Worm (Caenorhabditis elegans): ENCODE measurements around the gene irld-1.

irld-1 gene

DNA sequence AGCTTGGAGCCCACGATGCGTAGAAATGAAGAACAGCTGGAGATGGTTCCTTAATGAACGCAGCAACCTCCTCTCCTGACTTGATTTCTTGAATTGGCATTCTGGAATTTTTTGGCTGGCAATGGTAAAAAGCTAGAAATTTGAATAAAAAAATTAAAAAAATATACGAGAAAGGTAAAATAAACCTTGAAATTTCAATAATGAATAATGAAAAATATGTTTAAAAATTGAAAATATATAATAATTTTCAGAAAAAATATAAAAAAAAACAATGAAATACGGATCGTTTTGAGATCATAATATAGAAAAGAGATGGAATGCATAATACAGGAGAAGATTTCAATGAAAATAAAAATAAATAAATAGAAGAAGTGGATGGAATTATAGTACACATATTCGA, 4.6 kb downstream of the irld-1 start, which contains the start of gene glrx-3:
Gene glrx-3 (minus strand): TSS at position 101 of the 400 bp plus-strand sequence.
- TF ChIP-seq nhr-76 (tag; optimal IDR thresholded peaks at IDR 0.05): no peak
- TF ChIP-seq tbx-8 (GFP tag; optimal IDR thresholded peaks at IDR 0.05): no peak
- no peak for TF ChIP-seq drap-1 (GFP tag; optimal IDR thresholded peaks at IDR 0.05)
- TF ChIP-seq hlh-1 (tag; optimal IDR thresholded peaks at IDR 0.05): no peak
- TF ChIP-seq ceh-43 (GFP tag; optimal IDR thresholded peaks at IDR 0.05): no peak
- no peak for TF ChIP-seq blmp-1 (tag; optimal IDR thresholded peaks at IDR 0.05)
- no peak for TF ChIP-seq lsy-2 (tag; optimal IDR thresholded peaks at IDR 0.05)

DNA sequence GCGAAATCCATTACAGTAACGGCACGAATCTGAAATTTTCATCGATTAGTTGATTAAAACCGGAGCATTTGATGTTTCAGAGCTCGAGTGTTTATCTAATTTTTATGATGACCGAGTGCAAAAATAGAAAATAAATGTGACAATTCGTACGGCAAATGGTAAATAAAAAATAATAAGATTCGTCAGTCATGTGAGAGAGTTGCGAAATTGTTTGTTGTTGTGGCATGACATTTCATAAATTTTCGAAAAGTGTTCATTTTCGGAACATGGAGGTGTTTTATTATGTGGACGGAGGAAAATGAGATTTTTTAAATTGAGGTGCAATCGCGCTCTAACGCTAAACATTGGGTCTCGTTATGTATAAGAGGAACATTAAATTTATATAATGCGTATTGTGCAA, 5.2 kb downstream of the irld-1 start:
- TF ChIP-seq bed-3 (GFP tag; optimal IDR thresholded peaks at IDR 0.05) (no peak), cnd-1 (tag; optimal IDR thresholded peaks at IDR 0.05) (no peak), ztf-11 (tag; optimal IDR thresholded peaks at IDR 0.05) (no peak), ceh-43 (GFP tag; optimal IDR thresholded peaks at IDR 0.05) (no peak), nhr-237 (tag; optimal IDR thresholded peaks at IDR 0.05) (no peak), lin-32 (GFP tag; optimal IDR thresholded peaks at IDR 0.05) (no peak), M03D4.4 (tag; optimal IDR thresholded peaks at IDR 0.05) (no peak), ceh-39 (tag; optimal IDR thresholded peaks at IDR 0.05) (no peak), sptf-1 (tag; optimal IDR thresholded peaks at IDR 0.05) (no peak), snpc-4 (tag; optimal IDR thresholded peaks at IDR 0.05) (no peak), drap-1 (GFP tag; optimal IDR thresholded peaks at IDR 0.05) (no peak), nhr-2 (tag; optimal IDR thresholded peaks at IDR 0.05) (no peak), unc-39 (tag; optimal IDR thresholded peaks at IDR 0.05) (no peak), lsy-2 (tag; optimal IDR thresholded peaks at IDR 0.05) (no peak), nhr-12 (tag; optimal IDR thresholded peaks at IDR 0.05) (no peak), blmp-1 (tag; optimal IDR thresholded peaks at IDR 0.05) (no peak), hlh-1 (tag; optimal IDR thresholded peaks at IDR 0.05) (no peak), nhr-28 (tag; optimal IDR thresholded peaks at IDR 0.05) (no peak), elt-1 (tag; optimal IDR thresholded peaks at IDR 0.05; ENCODE audit: borderline replicate concordance, insufficient read depth) (no peak), ceh-83 (GFP tag; optimal IDR thresholded peaks at IDR 0.05) (no peak)

DNA sequence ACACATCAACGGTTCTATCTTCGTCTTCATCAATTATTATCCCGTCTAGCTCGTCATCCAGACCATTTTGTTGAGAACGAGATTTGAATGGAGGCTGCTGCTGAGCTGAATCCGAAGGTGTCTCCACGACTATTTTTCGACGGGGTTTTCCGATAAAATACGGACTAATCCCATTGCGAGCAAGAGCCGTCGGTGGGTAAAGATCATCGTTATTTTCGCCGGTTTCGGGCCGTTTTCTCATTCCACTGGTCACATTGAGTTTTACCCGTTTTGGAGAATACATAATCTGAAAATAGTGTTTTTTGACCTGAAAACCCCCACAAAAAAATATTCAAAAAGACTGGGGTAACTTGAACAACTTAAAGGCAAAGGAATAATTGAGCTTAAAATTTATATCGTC, 9.2 kb downstream of the irld-1 start, which contains the start of gene figl-1:
Gene figl-1 (minus strand): TSS at position 286 of the 400 bp plus-strand sequence.
- TF ChIP-seq ces-1 (GFP tag; optimal IDR thresholded peaks at IDR 0.05) (no peak), cnd-1 (tag; optimal IDR thresholded peaks at IDR 0.05) (no peak), sem-2 (GFP tag; optimal IDR thresholded peaks at IDR 0.05) (no peak)

DNA sequence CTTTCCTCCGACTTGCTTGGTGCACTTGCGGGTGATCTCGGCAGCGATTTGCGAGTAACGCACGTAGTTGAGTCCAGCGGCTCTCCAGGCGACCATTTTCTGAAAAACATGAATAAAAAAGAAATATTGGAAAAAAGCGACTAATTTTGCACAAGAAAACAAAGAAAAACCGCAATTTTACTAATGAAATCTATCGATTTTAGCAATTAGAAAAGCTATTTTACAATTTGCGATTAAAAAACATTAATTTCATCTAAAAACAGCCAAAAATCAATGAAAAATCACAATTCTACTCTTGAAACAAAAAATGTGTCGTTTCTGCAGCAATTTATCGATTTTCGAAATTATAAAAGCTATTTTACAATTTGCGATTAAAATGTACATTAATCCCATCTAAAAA, 9.8 kb downstream of the irld-1 start, which contains the start of gene hpo-18:
Gene hpo-18 (minus strand): TSS at position 101 of the 400 bp plus-strand sequence.
- TF ChIP-seq zip-8 (tag; optimal IDR thresholded peaks at IDR 0.05): no peak
- no peak for TF ChIP-seq hlh-1 (tag; optimal IDR thresholded peaks at IDR 0.05)
- TF ChIP-seq ceh-43 (GFP tag; optimal IDR thresholded peaks at IDR 0.05): no peak
- no peak for TF ChIP-seq lsy-2 (tag; optimal IDR thresholded peaks at IDR 0.05)
- TF ChIP-seq sptf-1 (tag; optimal IDR thresholded peaks at IDR 0.05): no peak
- no peak for TF ChIP-seq nhr-28 (tag; optimal IDR thresholded peaks at IDR 0.05)
- no peak for TF ChIP-seq M03D4.4 (tag; optimal IDR thresholded peaks at IDR 0.05)
- TF ChIP-seq nhr-76 (tag; optimal IDR thresholded peaks at IDR 0.05): no peak
- TF ChIP-seq drap-1 (GFP tag; optimal IDR thresholded peaks at IDR 0.05): no peak
- no peak for TF ChIP-seq nhr-237 (tag; optimal IDR thresholded peaks at IDR 0.05)
- TF ChIP-seq ham-2 (GFP tag; optimal IDR thresholded peaks at IDR 0.05): no peak
- no peak for TF ChIP-seq mep-1 (tag; optimal IDR thresholded peaks at IDR 0.05)
- no peak for TF ChIP-seq snpc-4 (tag; optimal IDR thresholded peaks at IDR 0.05)
- TF ChIP-seq blmp-1 (tag; optimal IDR thresholded peaks at IDR 0.05): no peak
- no peak for TF ChIP-seq ces-1 (GFP tag; optimal IDR thresholded peaks at IDR 0.05)
- TF ChIP-seq mab-5 (tag; optimal IDR thresholded peaks at IDR 0.05): no peak
- no peak for TF ChIP-seq unc-120 (tag; optimal IDR thresholded peaks at IDR 0.05; ENCODE audit: poor library complexity, severe bottlenecking)
- no peak for TF ChIP-seq tbx-8 (GFP tag; optimal IDR thresholded peaks at IDR 0.05)
- TF ChIP-seq ceh-83 (GFP tag; optimal IDR thresholded peaks at IDR 0.05): no peak

DNA sequence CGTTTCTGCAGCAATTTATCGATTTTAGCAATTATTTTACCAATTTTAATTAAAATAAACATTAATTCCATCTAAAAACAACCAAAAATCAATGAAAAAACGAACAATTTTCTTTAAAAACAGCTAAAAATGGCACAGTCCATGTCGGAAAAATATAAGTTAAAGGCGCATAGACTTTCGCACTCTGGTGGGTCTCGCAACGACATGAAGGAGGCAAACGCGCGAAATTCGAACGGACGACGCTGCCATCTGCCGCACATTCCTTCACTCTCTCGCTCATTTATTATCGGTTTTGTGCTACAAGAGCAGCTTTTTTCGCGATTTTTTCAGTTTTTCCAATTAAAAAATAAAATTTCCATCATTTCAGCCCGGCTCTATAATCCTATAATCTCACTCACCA, 10.2 kb downstream of the irld-1 start, which contains the start of gene mcm-7:
Gene mcm-7 (plus strand): TSS at position 368 of the 400 bp plus-strand sequence.
- TF ChIP-seq mls-2 (tag; optimal IDR thresholded peaks at IDR 0.05): no peak
- TF ChIP-seq ztf-11 (tag; optimal IDR thresholded peaks at IDR 0.05): no peak
- TF ChIP-seq hlh-1 (tag; optimal IDR thresholded peaks at IDR 0.05): peak; percentile 59
- TF ChIP-seq pha-4 (tag; optimal IDR thresholded peaks at IDR 0.05): peak; percentile 78
- TF ChIP-seq lsy-2 (tag; optimal IDR thresholded peaks at IDR 0.05): peak; percentile 74
- TF ChIP-seq nhr-237 (tag; optimal IDR thresholded peaks at IDR 0.05): peak; percentile 1
- peak; percentile 64 for TF ChIP-seq ceh-39 (tag; optimal IDR thresholded peaks at IDR 0.05)
- no peak for TF ChIP-seq bed-3 (GFP tag; optimal IDR thresholded peaks at IDR 0.05)
- no peak for TF ChIP-seq lin-32 (GFP tag; optimal IDR thresholded peaks at IDR 0.05)
- peak; percentile 68 for TF ChIP-seq lin-13 (tag; optimal IDR thresholded peaks at IDR 0.05)
- TF ChIP-seq mep-1 (tag; optimal IDR thresholded peaks at IDR 0.05): peak; percentile 40
- TF ChIP-seq snpc-4 (tag; optimal IDR thresholded peaks at IDR 0.05): no peak
- peak; percentile 50 for TF ChIP-seq cnd-1 (tag; optimal IDR thresholded peaks at IDR 0.05)
- TF ChIP-seq ceh-83 (GFP tag; optimal IDR thresholded peaks at IDR 0.05): no peak
